Fruit fly (Drosophila melanogaster): ENCODE measurements around the gene nero.

nero gene

dm6 chr3R:31794457-31794856 lies 47.1 kb upstream of the nero start (continued):
- TF ChIP-seq Sin3A (optimal IDR thresholded peaks at IDR 0.05) (no peak), Antp (GFP tag; optimal IDR thresholded peaks at IDR 0.05) (no peak), pzg (GFP tag; optimal IDR thresholded peaks at IDR 0.05) (peak; percentile 77), E2f2 (GFP tag; IDR thresholded peaks at IDR 0.05) (peak; percentile 97), cwo (GFP tag; optimal IDR thresholded peaks at IDR 0.05) (peak; percentile 87), CG34376 (GFP tag; optimal IDR thresholded peaks at IDR 0.05) (peak; percentile 23), wor (GFP tag; IDR thresholded peaks at IDR 0.05) (no peak), Ets97D (GFP tag; optimal IDR thresholded peaks at IDR 0.05) (peak; percentile 59), Opbp (GFP tag; IDR thresholded peaks at IDR 0.05; ENCODE audit: partially characterized antibody) (0 out of 3 replicates have a peak, but pooled peaks have one; percentile 13), crp (GFP tag; optimal IDR thresholded peaks at IDR 0.05) (peak; percentile 86 to 97), CG30020 (tag; optimal IDR thresholded peaks at IDR 0.05) (peak; percentile 54), HmgZ (tag; optimal IDR thresholded peaks at IDR 0.05) (peak; percentile 60), CG12744 (GFP tag; optimal IDR thresholded peaks at IDR 0.05) (no peak), ci (GFP tag; IDR thresholded peaks at IDR 0.05) (peak; percentile 56; the same call in 1 of the 3 replicates), her (GFP tag; optimal IDR thresholded peaks at IDR 0.05) (peak; percentile 7), psq (GFP tag; optimal IDR thresholded peaks at IDR 0.05) (no peak), CG4282 (GFP tag; optimal IDR thresholded peaks at IDR 0.05) (no peak), CG8924 (tag; optimal IDR thresholded peaks at IDR 0.05) (peak; percentile 6), CG3726 (GFP tag; IDR thresholded peaks at IDR 0.05) (no peak), CG13287 (GFP tag; IDR thresholded peaks at IDR 0.05; ENCODE audit: partially characterized antibody) (peak; percentile 4; the same call in 1 of the 2 replicates), zfh1 (GFP tag; IDR thresholded peaks at IDR 0.05) (0 out of 3 replicates have a peak, but pooled peaks have one; percentile 10), CG6791 (GFP tag; IDR thresholded peaks at IDR 0.05; ENCODE audit: partially characterized antibody) (0 out of 3 replicates have a peak, but pooled peaks have one; percentile 40), CG16779 (GFP tag; IDR thresholded peaks at IDR 0.05) (no peak), Dll (GFP tag; IDR thresholded peaks at IDR 0.05; ENCODE audit: partially characterized antibody) (no peak; the same call in 3 of the 4 replicates), nerfin-1 (tag; optimal IDR thresholded peaks at IDR 0.05) (peak; percentile 82), CG17912 (GFP tag; optimal IDR thresholded peaks at IDR 0.05) (no peak), CG6175 (GFP tag; IDR thresholded peaks at IDR 0.05) (peak; percentile 88; the same call in 2 of the 3 replicates), dmrt99B (tag; optimal IDR thresholded peaks at IDR 0.05) (no peak), trem (tag; optimal IDR thresholded peaks at IDR 0.05) (peak; percentile 51), CG10462 (GFP tag; optimal IDR thresholded peaks at IDR 0.05) (no peak), Rx (GFP tag; IDR thresholded peaks at IDR 0.05) (no peak), CG32532 (GFP tag; IDR thresholded peaks at IDR 0.05) (0 out of 2 replicates have a peak, but pooled peaks have one; percentile 15), CG14050 (GFP tag; IDR thresholded peaks at IDR 0.05) (no peak), pfk (GFP tag; optimal IDR thresholded peaks at IDR 0.05) (no peak), unpg (GFP tag; optimal IDR thresholded peaks at IDR 0.05) (no peak), unc-4 (GFP tag; IDR thresholded peaks at IDR 0.05; ENCODE audit: partially characterized antibody) (no peak), CG7271 (tag; optimal IDR thresholded peaks at IDR 0.05) (no peak), CG15073 (GFP tag; optimal IDR thresholded peaks at IDR 0.05) (no peak), en (GFP tag; optimal IDR thresholded peaks at IDR 0.05) (no peak), Sry-β (GFP tag; optimal IDR thresholded peaks at IDR 0.05) (peak; percentile 72), CoRest (tag; optimal IDR thresholded peaks at IDR 0.05) (no peak), Rfx (GFP tag; IDR thresholded peaks at IDR 0.05) (peak; percentile 40; the same call in 1 of the 2 replicates), lab (GFP tag; optimal IDR thresholded peaks at IDR 0.05) (no peak), CG17568 (GFP tag; optimal IDR thresholded peaks at IDR 0.05) (no peak), Adf1 (GFP tag; IDR thresholded peaks at IDR 0.05) (peak; percentile 45), Bgb (GFP tag; IDR thresholded peaks at IDR 0.05; ENCODE audit: partially characterized antibody) (peak; percentile 26; the same call in 1 of the 2 replicates), lov (optimal IDR thresholded peaks at IDR 0.05) (no peak), lov (GFP tag; IDR thresholded peaks at IDR 0.05) (0 out of 3 replicates have a peak, but pooled peaks have one; percentile 13), hbn (GFP tag; IDR thresholded peaks at IDR 0.05; ENCODE audit: partially characterized antibody) (peak; percentile 24; the same call in 1 of the 2 replicates), ranshi (GFP tag; IDR thresholded peaks at IDR 0.05) (no peak)
